Fruit fly (Drosophila melanogaster): ENCODE measurements around the gene Dpm3.
A peak's percentile ranks its signal among the peaks of the same experiment; 100 is the strongest.

Gene Dpm3

dm6 chr3R:13385105-13385504 is 17.7 kb downstream of the Dpm3 start:
- TF ChIP-seq bab1 (GFP tag; optimal IDR thresholded peaks at IDR 0.05) (no peak), kay (GFP tag; ENCODE audit: borderline replicate concordance) (peak; percentile 91)

- TF ChIP-seq CG14711 (tag; optimal IDR thresholded peaks at IDR 0.05) (peak; percentile 22), CG7101 (tag; optimal IDR thresholded peaks at IDR 0.05) (peak; percentile 23), CG33017 (tag; optimal IDR thresholded peaks at IDR 0.05) (peak; percentile 31), CG1620 (GFP tag; optimal IDR thresholded peaks at IDR 0.05) (no peak), kay (GFP tag; ENCODE audit: borderline replicate concordance) (peak; percentile 93), toe (GFP tag; optimal IDR thresholded peaks at IDR 0.05) (no peak), cic (GFP tag; optimal IDR thresholded peaks at IDR 0.05) (peak; percentile 32), Hr96 (GFP tag; optimal IDR thresholded peaks at IDR 0.05) (no peak), CG12768 (GFP tag; optimal IDR thresholded peaks at IDR 0.05) (peak; percentile 21), CG11617 (GFP tag; optimal IDR thresholded peaks at IDR 0.05) (peak; percentile 50), ovo (GFP tag; optimal IDR thresholded peaks at IDR 0.05) (peak; percentile 15), Mnt (GFP tag; optimal IDR thresholded peaks at IDR 0.05) (peak; percentile 86), pad (GFP tag; optimal IDR thresholded peaks at IDR 0.05) (peak; percentile 92), bab1 (GFP tag; optimal IDR thresholded peaks at IDR 0.05) (peak; percentile 3)
These were observed 20.2 kb downstream of the Dpm3 start for dm6 chr3R:13382656-13383142.

DNA sequence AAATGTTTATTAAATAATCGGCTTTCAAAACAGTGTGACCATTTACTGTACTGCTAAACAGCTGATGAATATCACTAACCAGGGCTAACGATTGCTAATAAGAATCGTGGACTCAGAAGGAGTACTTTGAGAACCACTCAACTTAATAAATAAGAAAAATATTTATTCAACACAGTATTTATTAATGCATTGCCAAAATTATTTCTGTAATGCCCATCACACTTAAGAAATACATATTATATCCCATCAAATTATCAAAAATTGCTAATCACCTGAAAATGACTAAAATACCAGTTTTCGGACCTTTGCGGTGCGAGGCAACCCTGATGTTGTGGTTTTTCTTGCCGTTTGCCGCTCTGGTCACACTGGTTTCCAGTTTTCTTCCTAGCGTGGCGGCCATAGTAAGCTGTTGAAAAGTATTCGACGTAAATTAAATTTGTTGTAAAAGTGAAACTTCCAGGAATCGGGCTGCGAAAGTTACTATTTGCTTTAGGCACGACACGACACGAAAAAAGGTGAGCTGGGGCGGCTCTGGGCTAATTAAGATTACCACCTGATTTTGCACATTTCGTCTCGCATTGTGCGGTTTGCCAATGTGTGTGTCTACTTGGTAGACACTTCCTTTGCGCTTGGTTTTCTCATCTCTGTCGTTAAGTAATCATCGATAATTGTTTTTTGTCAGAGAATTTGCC is 21.0 kb downstream of the Dpm3 start, which contains the start of the genes mRpS21 and Droj2:
TSS of gene mRpS21 (minus strand) at position 66 of the 692 bp plus-strand sequence.
TSS of gene Droj2 (plus strand) at position 363 of the 692 bp plus-strand sequence.
- TF ChIP-seq ovo (GFP tag; optimal IDR thresholded peaks at IDR 0.05) (peak; percentile 37), CG5204 (GFP tag; optimal IDR thresholded peaks at IDR 0.05) (peak; percentile 82), CG33017 (tag; optimal IDR thresholded peaks at IDR 0.05) (peak; percentile 34), CG7101 (tag; optimal IDR thresholded peaks at IDR 0.05) (peak; percentile 68), cic (GFP tag; optimal IDR thresholded peaks at IDR 0.05) (no peak), bab1 (GFP tag; optimal IDR thresholded peaks at IDR 0.05) (peak; percentile 66), Clk (GFP tag; optimal IDR thresholded peaks at IDR 0.05) (peak; percentile 56), Mnt (GFP tag; optimal IDR thresholded peaks at IDR 0.05) (peak; percentile 30), CG12768 (GFP tag; optimal IDR thresholded peaks at IDR 0.05) (peak; percentile 39), CG7045 (GFP tag; optimal IDR thresholded peaks at IDR 0.05) (peak; percentile 47), CG1620 (GFP tag; optimal IDR thresholded peaks at IDR 0.05) (peak; percentile 71), tj (GFP tag; optimal IDR thresholded peaks at IDR 0.05) (peak; percentile 40), pad (GFP tag; optimal IDR thresholded peaks at IDR 0.05) (peak; percentile 25), kay (GFP tag; ENCODE audit: borderline replicate concordance) (no peak), Hr96 (GFP tag; optimal IDR thresholded peaks at IDR 0.05) (no peak), cnc (optimal IDR thresholded peaks at IDR 0.05) (no peak), CG11617 (GFP tag; optimal IDR thresholded peaks at IDR 0.05) (peak; percentile 39), CG14711 (tag; optimal IDR thresholded peaks at IDR 0.05) (peak; percentile 92), toe (GFP tag; optimal IDR thresholded peaks at IDR 0.05) (peak; percentile 80), Crg-1 (GFP tag; optimal IDR thresholded peaks at IDR 0.05) (peak; percentile 63)

- TF ChIP-seq bab1 (GFP tag; optimal IDR thresholded peaks at IDR 0.05) (no peak), CG7045 (GFP tag; optimal IDR thresholded peaks at IDR 0.05) (no peak), CG12768 (GFP tag; optimal IDR thresholded peaks at IDR 0.05) (no peak), toe (GFP tag; optimal IDR thresholded peaks at IDR 0.05) (no peak), Crg-1 (GFP tag; optimal IDR thresholded peaks at IDR 0.05) (no peak), pad (GFP tag; optimal IDR thresholded peaks at IDR 0.05) (no peak), CG14711 (tag; optimal IDR thresholded peaks at IDR 0.05) (no peak), cic (GFP tag; optimal IDR thresholded peaks at IDR 0.05) (no peak), CG11617 (GFP tag; optimal IDR thresholded peaks at IDR 0.05) (no peak), CG33017 (tag; optimal IDR thresholded peaks at IDR 0.05) (no peak), ovo (GFP tag; optimal IDR thresholded peaks at IDR 0.05) (no peak), CG7101 (tag; optimal IDR thresholded peaks at IDR 0.05) (no peak), kay (GFP tag; ENCODE audit: borderline replicate concordance) (no peak), cnc (optimal IDR thresholded peaks at IDR 0.05) (no peak), Clk (GFP tag; optimal IDR thresholded peaks at IDR 0.05) (no peak), Hr96 (GFP tag; optimal IDR thresholded peaks at IDR 0.05) (no peak), CG5204 (GFP tag; optimal IDR thresholded peaks at IDR 0.05) (no peak)
These were observed 23.2 kb downstream of the Dpm3 start, which contains the start of the genes CG9813 and CG8870 for dm6 chr3R:13379675-13380074. Gene CG9813, minus strand, starts transcription at chr3R:13379775. Gene CG8870, plus strand, starts transcription at chr3R:13379842.

- TF ChIP-seq toe (GFP tag; optimal IDR thresholded peaks at IDR 0.05), result no peak
- TF ChIP-seq CG14711 (tag; optimal IDR thresholded peaks at IDR 0.05), result no peak
- TF ChIP-seq Mnt (GFP tag; optimal IDR thresholded peaks at IDR 0.05), result no peak
- no peak for TF ChIP-seq CG7045 (GFP tag; optimal IDR thresholded peaks at IDR 0.05)
- TF ChIP-seq CG7101 (tag; optimal IDR thresholded peaks at IDR 0.05), result no peak
- no peak for TF ChIP-seq Clk (GFP tag; optimal IDR thresholded peaks at IDR 0.05)
- no peak for TF ChIP-seq CG12768 (GFP tag; optimal IDR thresholded peaks at IDR 0.05)
- no peak for TF ChIP-seq kay (GFP tag; ENCODE audit: borderline replicate concordance)
- TF ChIP-seq cnc (optimal IDR thresholded peaks at IDR 0.05), result no peak
- TF ChIP-seq CG11617 (GFP tag; optimal IDR thresholded peaks at IDR 0.05), result no peak
- no peak for TF ChIP-seq ovo (GFP tag; optimal IDR thresholded peaks at IDR 0.05)
- no peak for TF ChIP-seq CG33017 (tag; optimal IDR thresholded peaks at IDR 0.05)
- TF ChIP-seq CG5204 (GFP tag; optimal IDR thresholded peaks at IDR 0.05), result no peak
- TF ChIP-seq Hr96 (GFP tag; optimal IDR thresholded peaks at IDR 0.05), result no peak
- TF ChIP-seq tj (GFP tag; optimal IDR thresholded peaks at IDR 0.05), result no peak
- TF ChIP-seq Crg-1 (GFP tag; optimal IDR thresholded peaks at IDR 0.05), result no peak
- no peak for TF ChIP-seq bab1 (GFP tag; optimal IDR thresholded peaks at IDR 0.05)
- TF ChIP-seq cic (GFP tag; optimal IDR thresholded peaks at IDR 0.05), result no peak
- no peak for TF ChIP-seq pad (GFP tag; optimal IDR thresholded peaks at IDR 0.05)
These were observed 27.9 kb downstream of the Dpm3 start for dm6 chr3R:13374913-13375312.

All from whole organism, adult.